Worm (Caenorhabditis elegans) whole organism, mixed stage, embryonic: Measurements from ENCODE around the gene dli-1.

ENCODE experiments used
- elt-3 ChIP-seq: fragments of 150-350 bp; optimal IDR thresholded peaks from 2 replicates; lab custom pipeline; 2014; ENCODE audit warnings: missing biosample characterization, missing genetic modification characterization
- nhr-12 ChIP-seq: fragments of 150-350 bp; optimal IDR thresholded peaks from 2 replicates; lab custom pipeline; 2014; ENCODE audit warnings: missing biosample characterization, missing genetic modification characterization
- unc-62 ChIP-seq: fragments of 150-350 bp; optimal IDR thresholded peaks from 2 replicates; lab custom pipeline; 2014; ENCODE audit warnings: missing biosample characterization, missing genetic modification reagents, missing genetic modification characterization
- ztf-11 ChIP-seq: fragments of 150-350 bp; optimal IDR thresholded peaks from 2 replicates; lab custom pipeline; 2014; ENCODE audit warnings: missing biosample characterization, missing genetic modification characterization

DNA sequence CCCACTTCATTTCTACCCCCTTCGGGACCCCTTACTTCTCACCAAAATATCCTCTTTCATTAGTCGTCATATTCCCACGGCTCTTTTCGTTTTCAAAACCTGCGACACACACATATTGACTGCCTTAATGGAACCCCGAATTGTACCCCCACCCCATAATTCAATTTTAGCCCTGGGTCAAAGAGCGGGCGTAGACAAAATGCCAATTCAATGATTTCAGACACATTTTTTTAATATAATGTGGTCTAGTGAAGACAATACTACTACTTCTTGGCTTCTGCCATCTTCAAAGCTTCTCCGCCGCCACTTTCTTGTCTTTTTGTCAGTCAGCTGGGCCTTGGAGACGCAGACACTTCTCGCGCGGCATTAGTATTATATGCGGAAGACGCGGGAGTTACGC, 29.1 kb upstream of the dli-1 start:
- no peak for TF ChIP-seq elt-3 (tag; lab: Kevin White, UChicago)
- TF ChIP-seq nhr-12 = no peak
- no peak for TF ChIP-seq unc-62 (GFP tag; lab: Kevin White, UChicago)
- no peak for TF ChIP-seq ztf-11
